Worm (Caenorhabditis elegans) whole organism, young adult: ENCODE results near the gene nhr-213.

Experiments
- B0019.2 ChIP-seq: fragments of 200-800 bp; sonication (Bioruptor generic); conservative IDR thresholded peaks from 2 replicates; pipeline ENCODE4 v1.3.6; 2022; ENCODE audit warnings: missing genetic modification reagents, missing genetic modification characterization, missing compliant biosample characterization
- B0261.1 ChIP-seq: sonication (generic microtip); optimal IDR thresholded peaks from 2 replicates; lab custom pipeline; 2016; ENCODE audit warnings: mild to moderate bottlenecking, missing genetic modification characterization, moderate library complexity, missing compliant biosample characterization
- aptf-3 ChIP-seq: fragments of 200-800 bp; sonication (Bioruptor generic); IDR thresholded peaks from 2 replicates; pipeline ENCODE4 v1.3.6; 2022; ENCODE audit warnings: missing genetic modification characterization, missing compliant biosample characterization
- attf-6 ChIP-seq: fragments of 200-800 bp; sonication (Bioruptor generic); IDR thresholded peaks from 2 replicates; pipeline ENCODE4 v1.3.6; 2022; ENCODE audit warnings: missing genetic modification reagents, missing genetic modification characterization, missing compliant biosample characterization
- ceh-27 ChIP-seq: fragments of 200-800 bp; sonication (Bioruptor generic); optimal IDR thresholded peaks from 2 replicates; lab custom pipeline; 2018; ENCODE audit warnings: mild to moderate bottlenecking, missing genetic modification characterization, moderate library complexity, missing compliant biosample characterization
- egrh-3 ChIP-seq: fragments of 200-800 bp; sonication (Bioruptor generic); IDR thresholded peaks from 2 replicates; pipeline ENCODE4 v1.3.6; 2022; ENCODE audit warnings: missing genetic modification reagents, missing genetic modification characterization, missing compliant biosample characterization
- pha-4 ChIP-seq: fragments of 150-350 bp; sonication (generic microtip); optimal IDR thresholded peaks from 2 replicates; lab custom pipeline; 2014; ENCODE audit warnings: missing biosample characterization, missing genetic modification reagents, missing genetic modification characterization
- zim-3 ChIP-seq: sonication (generic microtip); optimal IDR thresholded peaks from 2 replicates; lab custom pipeline; 2017; ENCODE audit warnings: mild to moderate bottlenecking, missing genetic modification characterization, moderate library complexity, missing compliant biosample characterization

- TF ChIP-seq B0019.2 (GFP tag; lab: Robert Waterston, UW), result no peak
- TF ChIP-seq ceh-27 (GFP tag; lab: Kevin White, UChicago), result no peak
- no peak for TF ChIP-seq aptf-3 (GFP tag; lab: Robert Waterston, UW)
- TF ChIP-seq egrh-3 (GFP tag; lab: Robert Waterston, UW), result no peak
- TF ChIP-seq zim-3 (tag; lab: Kevin White, UChicago), result no peak
- no peak for TF ChIP-seq pha-4 (tag; lab: Kevin White, UChicago)
- TF ChIP-seq B0261.1 (tag; lab: Kevin White, UChicago), result no peak
- no peak for TF ChIP-seq attf-6 (GFP tag; lab: Robert Waterston, UW)
These were observed 35.8 kb upstream of the nhr-213 start, which contains the start of gene srw-26 for ce11 chrV:15932390-15932789.
